Worm (Caenorhabditis elegans) whole organism, young adult: ENCODE results near the gene apn-1.

Source experiments
- F37B4.10 ChIP-seq: fragments of 200-800 bp; sonication (Bioruptor generic); IDR thresholded peaks from 2 replicates; pipeline ENCODE4 v1.3.6; 2022; ENCODE audit warnings: missing genetic modification characterization, missing compliant biosample characterization
- Y67H2A.10 ChIP-seq: fragments of 200-800 bp; sonication (Bioruptor generic); conservative IDR thresholded peaks from 2 replicates; pipeline ENCODE4 v1.3.6; 2022; ENCODE audit warnings: missing genetic modification reagents, missing genetic modification characterization, missing compliant biosample characterization
- ets-4 ChIP-seq: fragments of 200-800 bp; sonication (Bioruptor generic); optimal IDR thresholded peaks from 2 replicates; lab custom pipeline; 2018; ENCODE audit warnings: mild to moderate bottlenecking, missing genetic modification characterization, missing compliant biosample characterization
- pha-4 ChIP-seq: fragments of 150-350 bp; sonication (generic microtip); optimal IDR thresholded peaks from 2 replicates; lab custom pipeline; 2014; ENCODE audit warnings: missing biosample characterization, missing genetic modification reagents, missing genetic modification characterization
- rec-8 ChIP-seq, 2 experiments: sonication (generic microtip); optimal IDR thresholded peaks; 2 replicates each; lab custom pipeline; 2016; ENCODE audit warnings: mild to moderate bottlenecking in 2 of 2, missing genetic modification characterization in 2 of 2, missing genetic modification reagents in 2 of 2, missing genotype in 2 of 2, missing biosample characterization in 1 of 2, missing compliant biosample characterization in 1 of 2, moderate library complexity in 1 of 2
- snpc-4 ChIP-seq, 5 experiments: fragments of 150-350 bp in 1 of 5; sonication (generic microtip) in 4 of 5; optimal IDR thresholded peaks; 2 replicates each; lab custom pipeline; 2014 to 2018; ENCODE audit warnings: missing genetic modification characterization in 5 of 5, missing biosample characterization in 3 of 5, antibody characterized with exemption in 2 of 5, mild to moderate bottlenecking in 2 of 5, missing compliant biosample characterization in 2 of 5, missing genotype in 2 of 5, moderate library complexity in 2 of 5, missing genetic modification reagents in 1 of 5
- zfh-2 ChIP-seq: fragments of 200-800 bp; sonication (Bioruptor generic); conservative IDR thresholded peaks from 2 replicates; pipeline ENCODE4 v1.3.6; 2022; ENCODE audit warnings: missing genetic modification reagents, missing genetic modification characterization, missing compliant biosample characterization

DNA sequence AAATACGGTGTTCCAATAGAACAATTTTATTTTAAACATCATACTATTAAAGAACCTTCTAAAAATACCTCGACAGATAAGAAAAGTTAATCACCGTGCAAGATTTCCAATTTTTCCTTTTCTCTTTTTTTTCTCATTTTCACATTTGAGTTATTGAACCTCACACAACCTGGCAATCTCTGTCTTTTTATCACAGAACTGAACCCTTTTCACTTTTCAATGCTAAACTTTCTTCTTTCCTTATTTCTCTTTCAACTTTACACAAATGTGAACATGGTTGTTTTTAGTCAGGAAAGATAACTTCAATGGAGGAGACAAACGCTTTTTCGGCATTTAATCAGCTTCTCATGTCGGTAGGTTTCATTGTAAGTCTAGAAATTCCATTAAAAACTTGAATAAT, 5.5 kb downstream of the apn-1 start, which contains the start of gene T05H10.4:
- TF ChIP-seq pha-4 (no peak), snpc-4 (GFP tag; optimal IDR thresholded peaks at IDR 0.05; lab: Kevin White, UChicago) (no peak), snpc-4 (tag; optimal IDR thresholded peaks at IDR 0.05; lab: Kevin White, UChicago) (no peak), Y67H2A.10 (GFP tag; lab: Robert Waterston, UW) (no peak), zfh-2 (GFP tag; lab: Robert Waterston, UW) (no peak), rec-8 (tag; optimal IDR thresholded peaks at IDR 0.05; lab: Kevin White, UChicago) (no peak), ets-4 (GFP tag; lab: Kevin White, UChicago) (no peak), F37B4.10 (no peak)
